Worm (Caenorhabditis elegans): Measurements from ENCODE around the gene ttr-20.
A peak's percentile ranks its signal among the peaks of the same experiment; 100 is the strongest.
"Not testable (repeated sequence)": the region's sequence is repeated elsewhere in the genome, so short reads cannot be mapped to it uniquely, and the experiment has no call there.

Gene ttr-20

ce11 chrIV:4246493-4246892, at the start of gene ttr-20:
TSS of gene ttr-20 (plus strand) at chrIV:4246793.
- TF ChIP-seq lsy-2 (tag; optimal IDR thresholded peaks at IDR 0.05) (no peak), blmp-1 (tag; optimal IDR thresholded peaks at IDR 0.05) (no peak), M03D4.4 (tag; optimal IDR thresholded peaks at IDR 0.05) (no peak), hlh-1 (tag; optimal IDR thresholded peaks at IDR 0.05) (no peak), nhr-28 (tag; optimal IDR thresholded peaks at IDR 0.05) (no peak), pha-4 (tag; optimal IDR thresholded peaks at IDR 0.05) (no peak), nhr-2 (tag; optimal IDR thresholded peaks at IDR 0.05) (no peak), flh-1 (GFP tag; optimal IDR thresholded peaks at IDR 0.05) (no peak), sem-2 (GFP tag; optimal IDR thresholded peaks at IDR 0.05) (no peak), ceh-39 (tag; optimal IDR thresholded peaks at IDR 0.05) (no peak), ceh-83 (GFP tag; optimal IDR thresholded peaks at IDR 0.05) (no peak), lin-13 (tag; optimal IDR thresholded peaks at IDR 0.05) (no peak), mep-1 (tag; optimal IDR thresholded peaks at IDR 0.05) (no peak), unc-62 (GFP tag; optimal IDR thresholded peaks at IDR 0.05) (no peak), nhr-76 (tag; optimal IDR thresholded peaks at IDR 0.05) (no peak), zip-8 (tag; optimal IDR thresholded peaks at IDR 0.05) (no peak), elt-1 (tag; optimal IDR thresholded peaks at IDR 0.05; ENCODE audit: borderline replicate concordance, insufficient read depth) (no peak), snpc-4 (tag; optimal IDR thresholded peaks at IDR 0.05) (no peak), ham-2 (GFP tag; optimal IDR thresholded peaks at IDR 0.05) (no peak)

ce11 chrIV:4197167-4197566, 49.4 kb upstream of the ttr-20 start, which contains the start of gene cyp-25A6:
TSS of gene cyp-25A6 (plus strand) at chrIV:4197467.
- TF ChIP-seq ceh-43 (GFP tag; optimal IDR thresholded peaks at IDR 0.05); snpc-4 (tag; optimal IDR thresholded peaks at IDR 0.05); mep-1 (tag; optimal IDR thresholded peaks at IDR 0.05): not testable (repeated sequence)

ce11 chrIV:4204275-4204674, 42.3 kb upstream of the ttr-20 start, which contains the start of gene pax-2:
TSS of gene pax-2 (minus strand) at chrIV:4204375.
- no peak for TF ChIP-seq bed-3 (GFP tag; optimal IDR thresholded peaks at IDR 0.05)
- peak; percentile 75 for TF ChIP-seq zip-8 (tag; optimal IDR thresholded peaks at IDR 0.05)

- no peak for TF ChIP-seq flh-1 (GFP tag; optimal IDR thresholded peaks at IDR 0.05)
- no peak for TF ChIP-seq mab-5 (tag; optimal IDR thresholded peaks at IDR 0.05)
- TF ChIP-seq ceh-83 (GFP tag; optimal IDR thresholded peaks at IDR 0.05) = no peak
- no peak for TF ChIP-seq sptf-1 (tag; optimal IDR thresholded peaks at IDR 0.05)
- TF ChIP-seq snpc-4 (tag; optimal IDR thresholded peaks at IDR 0.05) = no peak
- TF ChIP-seq nhr-2 (tag; optimal IDR thresholded peaks at IDR 0.05) = no peak
- no peak for TF ChIP-seq unc-120 (tag; optimal IDR thresholded peaks at IDR 0.05; ENCODE audit: poor library complexity, severe bottlenecking)
- TF ChIP-seq lsy-2 (tag; optimal IDR thresholded peaks at IDR 0.05) = no peak
- TF ChIP-seq mls-2 (tag; optimal IDR thresholded peaks at IDR 0.05) = no peak
- TF ChIP-seq unc-62 (GFP tag; optimal IDR thresholded peaks at IDR 0.05) = no peak
- no peak for TF ChIP-seq nhr-12 (tag; optimal IDR thresholded peaks at IDR 0.05)
Observed at ce11 chrIV:4207088-4207487, 39.5 kb upstream of the ttr-20 start, which contains the start of gene osgn-1. TSS of gene osgn-1 (plus strand) at chrIV:4207388.

- TF ChIP-seq unc-39 (tag; optimal IDR thresholded peaks at IDR 0.05) (no peak), M03D4.4 (tag; optimal IDR thresholded peaks at IDR 0.05) (no peak), unc-62 (GFP tag; optimal IDR thresholded peaks at IDR 0.05) (no peak)
Observed at ce11 chrIV:4209084-4209483, 37.5 kb upstream of the ttr-20 start.

ce11 chrIV:4210868-4211267, 35.7 kb upstream of the ttr-20 start:
- TF ChIP-seq ceh-83 (GFP tag; optimal IDR thresholded peaks at IDR 0.05) (no peak), mep-1 (tag; optimal IDR thresholded peaks at IDR 0.05) (no peak), ces-1 (GFP tag; optimal IDR thresholded peaks at IDR 0.05) (no peak), M03D4.4 (tag; optimal IDR thresholded peaks at IDR 0.05) (no peak), elt-1 (tag; optimal IDR thresholded peaks at IDR 0.05; ENCODE audit: borderline replicate concordance, insufficient read depth) (no peak), mab-5 (tag; optimal IDR thresholded peaks at IDR 0.05) (no peak), elt-3 (tag; optimal IDR thresholded peaks at IDR 0.05) (no peak), hlh-1 (tag; optimal IDR thresholded peaks at IDR 0.05) (no peak), snpc-4 (tag; optimal IDR thresholded peaks at IDR 0.05) (no peak), sptf-1 (tag; optimal IDR thresholded peaks at IDR 0.05) (no peak), zip-8 (tag; optimal IDR thresholded peaks at IDR 0.05) (no peak), tbx-8 (GFP tag; optimal IDR thresholded peaks at IDR 0.05) (no peak), lin-13 (tag; optimal IDR thresholded peaks at IDR 0.05) (no peak), pha-4 (tag; optimal IDR thresholded peaks at IDR 0.05) (no peak), unc-120 (tag; optimal IDR thresholded peaks at IDR 0.05; ENCODE audit: poor library complexity, severe bottlenecking) (no peak), flh-1 (GFP tag; optimal IDR thresholded peaks at IDR 0.05) (no peak), ceh-39 (tag; optimal IDR thresholded peaks at IDR 0.05) (no peak), unc-62 (GFP tag; optimal IDR thresholded peaks at IDR 0.05) (no peak)
